Fruit fly (Drosophila melanogaster): Measurements from ENCODE around the gene TTLL4B.
A peak's percentile ranks its signal among the peaks of the same experiment; 100 is the strongest.

TTLL4B gene

DNA sequence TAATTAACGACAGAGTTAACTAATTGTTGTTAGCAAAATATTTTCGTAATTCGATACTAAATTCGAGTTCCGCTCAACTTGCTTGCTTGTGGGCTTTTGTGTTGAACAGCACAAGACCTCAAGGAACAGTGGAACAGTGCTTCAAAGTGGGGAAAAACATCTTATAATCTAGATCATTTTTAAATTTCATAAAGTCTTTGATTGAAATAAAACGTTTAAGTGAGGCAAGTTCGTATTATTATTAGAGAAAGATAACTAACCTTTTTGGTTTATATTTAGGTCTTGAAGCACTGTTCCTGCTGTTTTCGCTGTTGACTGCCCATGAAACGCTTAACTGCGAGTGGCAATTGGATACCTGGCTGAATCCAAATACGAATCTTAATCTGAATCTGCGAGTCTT is 18.3 kb upstream of the TTLL4B start:
- TF ChIP-seq CTCF (optimal IDR thresholded peaks at IDR 0.05) (no peak), CG8478 (optimal IDR thresholded peaks at IDR 0.05) (no peak)

DNA sequence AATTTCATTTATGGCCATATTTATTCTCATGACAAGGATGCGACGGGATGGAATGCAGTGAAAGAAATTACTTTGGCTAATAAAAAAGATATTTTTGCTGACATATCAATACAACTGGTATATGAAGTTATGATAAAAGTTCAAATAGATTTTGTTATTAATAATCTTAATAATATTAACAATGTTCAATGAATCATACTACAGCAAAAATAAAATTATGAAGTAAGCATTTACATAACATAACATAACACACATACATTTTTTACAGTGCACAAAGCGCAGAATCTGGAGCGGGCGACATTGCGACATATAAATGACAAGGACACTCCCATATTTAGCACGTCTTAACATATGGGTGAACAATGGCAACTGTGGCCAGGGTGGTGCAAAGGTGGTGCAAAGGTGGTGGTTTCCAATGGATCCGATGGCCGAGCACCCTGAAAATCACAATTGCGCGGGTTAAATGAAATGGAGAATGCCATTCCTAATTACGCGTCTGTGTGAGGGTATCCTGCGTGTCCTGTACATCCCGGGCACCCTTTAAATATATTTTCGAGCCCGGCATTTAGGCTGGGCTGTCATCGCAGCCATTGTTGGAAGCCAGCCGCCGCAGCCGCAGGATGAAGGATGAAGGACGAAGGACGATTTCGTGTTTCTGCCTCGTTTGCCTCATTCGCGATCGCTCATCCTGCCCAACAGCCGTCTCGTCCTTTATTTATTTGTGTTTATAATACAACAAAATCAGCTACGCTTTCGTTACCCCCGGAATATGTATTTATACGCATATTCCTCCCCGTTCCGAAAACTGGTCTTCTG is 17.4 kb upstream of the TTLL4B start:
- no peak for TF ChIP-seq CTCF (optimal IDR thresholded peaks at IDR 0.05)
- no peak for TF ChIP-seq CG8478 (optimal IDR thresholded peaks at IDR 0.05)

DNA sequence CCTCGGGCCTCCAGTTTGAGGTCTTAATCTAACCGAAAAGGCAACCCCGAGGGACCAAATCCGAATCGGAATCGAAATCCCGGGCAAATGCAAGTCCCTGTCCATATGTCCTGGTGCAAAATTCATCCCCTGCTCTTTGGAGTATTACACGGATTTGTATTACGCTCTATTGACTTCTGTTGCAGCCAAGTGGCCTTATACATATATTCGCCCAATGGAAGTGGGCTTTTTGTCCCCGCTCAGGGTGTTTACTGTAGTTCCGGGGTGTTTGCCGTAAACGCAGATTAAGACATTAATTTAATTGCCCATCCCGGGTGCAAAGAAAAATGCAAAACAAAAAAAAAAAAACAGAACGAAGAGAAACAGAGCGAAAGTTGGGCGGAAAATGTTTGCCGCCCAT is 15.9 kb upstream of the TTLL4B start:
- TF ChIP-seq CG8478 (optimal IDR thresholded peaks at IDR 0.05) (no peak), CTCF (optimal IDR thresholded peaks at IDR 0.05) (no peak)

DNA sequence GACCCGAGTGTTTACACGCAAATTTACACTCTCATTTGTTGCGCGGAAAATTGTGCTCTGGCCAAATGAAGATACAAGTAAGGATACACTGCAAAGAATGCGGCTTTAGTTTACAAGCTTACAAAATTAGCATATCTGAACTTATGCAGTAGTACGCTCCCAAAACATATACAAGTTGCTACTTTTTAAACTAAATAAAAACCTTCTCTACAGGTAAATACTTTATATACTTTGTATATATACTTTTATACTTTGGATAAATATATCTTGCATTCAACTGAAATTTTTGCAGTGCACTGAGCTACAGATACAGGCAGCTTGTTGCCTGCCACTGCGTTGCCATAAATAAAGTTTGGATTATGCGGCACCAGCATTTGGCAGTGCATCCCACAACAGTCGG is 14.6 kb upstream of the TTLL4B start:
- TF ChIP-seq CTCF (optimal IDR thresholded peaks at IDR 0.05): no peak
- no peak for TF ChIP-seq CG8478 (optimal IDR thresholded peaks at IDR 0.05)

DNA sequence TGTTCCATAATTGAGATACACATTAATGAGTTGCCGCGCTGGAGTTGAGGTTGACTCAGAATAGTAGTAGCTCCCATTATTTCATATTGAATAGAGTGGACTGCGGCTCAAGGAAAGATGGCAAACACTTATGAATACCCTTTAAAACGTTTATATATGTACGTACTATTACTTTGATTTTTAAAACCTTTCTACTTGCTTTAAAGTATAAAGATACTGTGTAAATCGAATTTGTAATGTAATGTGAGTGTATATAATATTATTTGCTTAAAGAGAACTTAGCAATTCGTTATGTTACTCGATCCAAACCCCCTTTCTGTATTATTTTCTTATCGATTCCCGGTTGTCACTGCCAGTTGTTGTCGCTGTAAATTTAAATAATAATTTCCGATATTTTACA is 11.2 kb upstream of the TTLL4B start:
- TF ChIP-seq CTCF (optimal IDR thresholded peaks at IDR 0.05) (no peak), CG8478 (optimal IDR thresholded peaks at IDR 0.05) (no peak)

DNA sequence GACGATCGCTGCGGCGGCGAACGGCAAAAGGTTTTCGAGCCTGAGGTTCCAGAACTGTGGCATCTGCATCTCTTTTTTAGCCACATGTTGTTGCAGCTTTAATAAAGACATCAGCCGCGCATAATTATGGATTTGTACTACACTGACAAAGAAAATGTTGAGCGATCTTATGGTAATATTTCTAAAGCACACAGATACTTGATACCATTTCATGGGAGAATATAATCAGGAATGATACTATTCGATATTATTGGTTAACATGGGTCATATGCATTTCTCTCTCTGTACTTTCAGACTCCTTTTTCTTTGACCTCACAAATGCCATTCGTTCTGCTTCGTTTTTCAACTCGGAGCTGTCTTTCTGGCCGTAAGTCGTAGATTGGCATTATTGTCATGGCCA is 10.3 kb upstream of the TTLL4B start:
- TF ChIP-seq CG8478 (optimal IDR thresholded peaks at IDR 0.05) (no peak), CTCF (optimal IDR thresholded peaks at IDR 0.05) (no peak)

DNA sequence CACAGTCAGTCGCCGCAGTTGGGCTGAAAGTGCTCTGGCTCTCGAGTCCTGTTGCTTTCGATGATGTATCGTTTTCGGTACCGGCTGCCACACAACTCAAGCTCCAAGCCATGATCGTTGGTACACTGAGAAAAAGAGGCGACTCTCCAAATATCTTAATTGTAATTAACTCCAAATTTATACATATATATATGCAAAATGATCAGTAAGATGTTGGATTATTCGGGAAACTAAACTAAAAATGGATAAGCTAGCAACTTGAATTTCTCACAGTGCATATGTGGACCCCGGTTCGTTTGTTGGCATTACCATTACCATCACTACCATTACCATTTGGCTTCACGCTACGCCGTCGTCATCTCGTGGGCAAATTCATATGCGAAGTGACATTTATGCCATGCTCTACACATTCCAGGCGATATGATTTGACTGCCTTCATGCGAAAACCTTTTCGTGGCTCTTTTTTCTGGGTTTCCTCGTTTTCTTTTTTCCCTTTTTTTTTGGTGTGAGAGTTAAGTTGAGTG is 8.9 kb upstream of the TTLL4B start:
- TF ChIP-seq CG8478 (optimal IDR thresholded peaks at IDR 0.05): no peak

DNA sequence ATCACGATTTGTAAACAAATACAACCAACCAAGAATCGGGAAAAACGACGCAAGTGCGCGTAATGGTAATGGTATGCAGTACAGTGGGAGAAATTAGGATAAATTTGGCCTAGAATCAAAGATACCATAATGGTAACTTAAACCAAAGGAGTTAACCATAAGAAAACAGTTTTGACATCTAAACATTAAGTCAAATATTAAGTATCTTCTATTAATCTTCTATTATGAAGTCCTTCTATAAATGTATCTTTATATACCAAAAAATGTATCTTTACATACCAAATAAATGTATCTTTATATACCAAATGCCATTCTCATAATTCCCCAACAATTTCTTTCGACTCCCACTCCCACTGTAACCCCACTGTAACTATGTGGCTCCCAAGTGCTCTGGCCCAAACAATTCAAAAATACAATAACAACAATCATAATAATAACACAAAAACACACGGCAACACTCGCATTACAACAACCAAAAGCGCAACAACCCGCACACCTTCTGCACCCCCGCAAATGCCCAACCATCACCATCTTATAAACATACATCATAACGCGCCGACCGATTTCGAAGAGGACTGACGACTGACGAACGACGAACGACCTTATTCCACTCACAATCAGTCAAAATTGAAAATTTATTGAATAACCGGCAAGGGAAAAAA is 6.8 kb upstream of the TTLL4B start:
- no peak for TF ChIP-seq CG8478 (optimal IDR thresholded peaks at IDR 0.05)
- no peak for TF ChIP-seq CTCF (optimal IDR thresholded peaks at IDR 0.05)

DNA sequence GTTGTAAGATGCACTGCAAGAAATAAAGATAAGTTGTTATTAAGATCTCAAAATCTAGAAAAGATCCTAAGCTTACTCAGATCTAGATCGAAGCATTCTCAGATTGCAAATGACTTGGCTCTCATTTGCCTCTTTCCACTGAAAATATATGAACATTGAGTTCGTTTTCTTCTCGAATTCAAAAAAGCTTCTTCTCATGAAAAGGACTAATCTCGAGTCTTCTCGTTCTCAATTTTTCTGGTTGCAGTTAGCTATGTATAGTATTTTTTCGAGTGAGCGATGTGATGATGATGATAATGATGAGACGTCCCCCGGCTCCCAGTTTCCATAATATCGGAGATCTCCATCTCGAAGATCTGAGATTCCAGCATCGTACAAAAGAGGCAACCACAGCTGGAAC is 6.1 kb upstream of the TTLL4B start:
- no peak for TF ChIP-seq CG8478 (optimal IDR thresholded peaks at IDR 0.05)
- no peak for TF ChIP-seq CTCF (optimal IDR thresholded peaks at IDR 0.05)

DNA sequence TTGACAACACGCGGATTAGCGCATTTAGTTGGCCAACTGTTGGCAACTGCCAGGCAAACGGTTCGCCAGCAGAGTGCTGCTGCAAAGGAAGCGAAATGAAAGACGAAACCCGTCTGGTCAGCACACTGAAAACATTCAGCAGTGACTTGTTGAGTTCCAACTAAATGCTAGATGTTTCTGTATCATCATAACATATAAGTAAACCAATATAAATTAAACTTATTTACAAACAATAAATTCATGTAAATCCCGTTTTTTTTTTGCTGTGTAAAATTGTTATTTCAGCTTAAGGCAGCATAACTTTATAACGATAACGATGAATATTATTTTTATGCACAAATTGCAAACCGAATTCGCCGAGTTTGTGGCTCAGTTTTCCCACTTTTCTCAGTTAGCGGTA is 4.3 kb upstream of the TTLL4B start:
- no peak for TF ChIP-seq CG8478 (optimal IDR thresholded peaks at IDR 0.05)
- TF ChIP-seq CTCF (optimal IDR thresholded peaks at IDR 0.05): no peak

DNA sequence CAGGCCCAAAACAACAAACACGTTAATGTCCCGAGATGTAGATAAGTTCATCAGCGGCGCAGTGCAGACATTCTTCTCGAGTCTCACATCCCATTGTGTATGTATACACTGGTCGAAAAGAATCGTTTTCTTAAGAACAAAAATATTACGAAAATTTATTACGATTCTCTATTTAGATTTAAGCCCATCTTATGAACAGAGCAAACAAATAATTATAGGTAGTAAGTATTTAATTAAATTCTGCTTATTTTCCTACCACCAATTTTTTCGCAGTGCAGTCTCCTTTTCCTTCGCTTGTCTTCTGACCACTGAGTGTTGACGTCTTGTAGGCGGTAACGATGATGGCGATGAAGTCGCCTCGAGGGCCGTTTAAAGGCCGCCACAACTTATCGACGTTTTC is 1.1 kb upstream of the TTLL4B start:
- no peak for TF ChIP-seq CG8478 (optimal IDR thresholded peaks at IDR 0.05)
- TF ChIP-seq CTCF (optimal IDR thresholded peaks at IDR 0.05): no peak

DNA sequence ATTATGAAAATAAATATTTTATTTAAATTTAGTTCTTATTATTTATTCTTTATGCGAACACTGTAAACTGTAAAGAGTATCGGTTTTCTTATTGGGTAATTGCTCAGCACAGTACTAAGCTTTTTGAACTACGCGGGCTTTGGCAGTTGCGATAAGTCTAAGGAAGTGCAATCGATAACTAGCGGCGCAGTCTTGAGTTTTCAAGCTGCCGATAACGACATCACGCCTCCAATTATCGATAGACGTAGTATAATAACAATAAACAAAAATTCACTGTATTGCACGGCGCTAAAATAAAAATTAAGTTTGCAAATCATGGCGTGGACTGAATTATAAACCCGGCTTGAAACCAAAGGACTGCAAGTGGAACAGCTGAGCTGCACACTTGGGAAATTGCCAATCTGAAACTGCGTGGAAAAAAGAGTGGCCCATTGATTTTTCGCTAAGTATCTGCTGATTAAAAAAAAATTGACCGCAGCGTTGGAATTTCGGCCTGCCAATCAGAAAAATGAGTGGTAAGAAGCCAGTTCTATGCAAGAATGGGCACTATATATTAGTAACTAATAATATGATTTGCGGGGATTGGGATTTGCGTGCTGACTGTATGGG is 5.1 kb downstream of the TTLL4B start, which contains the start of gene Cep97:
TSS of gene Cep97 (plus strand) at position 224 of the 609 bp plus-strand sequence.
- no peak for TF ChIP-seq CTCF (optimal IDR thresholded peaks at IDR 0.05)
- TF ChIP-seq CG8478 (optimal IDR thresholded peaks at IDR 0.05): no peak

DNA sequence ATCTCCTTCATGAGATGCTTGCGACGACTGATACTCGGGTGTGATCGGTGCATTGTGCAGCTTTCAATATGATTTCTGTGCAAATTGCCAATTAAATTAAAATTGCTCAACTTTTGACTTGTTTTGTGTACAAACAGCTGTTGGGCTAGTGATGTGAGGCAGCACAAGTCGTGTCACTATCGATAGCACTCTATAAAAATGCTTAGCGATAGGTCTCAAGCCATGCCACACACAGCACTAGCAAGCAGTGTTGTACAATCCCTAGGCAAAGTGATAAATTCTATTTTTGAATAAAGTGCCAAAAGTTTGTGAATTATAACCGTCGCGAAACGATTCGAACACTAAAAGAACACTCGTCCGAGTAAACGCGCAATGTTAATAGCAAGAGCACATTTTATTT is 9.8 kb downstream of the TTLL4B start, which contains the start of gene CG31957:
TSS of gene CG31957 (minus strand) at position 176 of the 400 bp plus-strand sequence.
- TF ChIP-seq CTCF (optimal IDR thresholded peaks at IDR 0.05): peak; percentile 35 to 45
- TF ChIP-seq CG8478 (optimal IDR thresholded peaks at IDR 0.05): no peak

DNA sequence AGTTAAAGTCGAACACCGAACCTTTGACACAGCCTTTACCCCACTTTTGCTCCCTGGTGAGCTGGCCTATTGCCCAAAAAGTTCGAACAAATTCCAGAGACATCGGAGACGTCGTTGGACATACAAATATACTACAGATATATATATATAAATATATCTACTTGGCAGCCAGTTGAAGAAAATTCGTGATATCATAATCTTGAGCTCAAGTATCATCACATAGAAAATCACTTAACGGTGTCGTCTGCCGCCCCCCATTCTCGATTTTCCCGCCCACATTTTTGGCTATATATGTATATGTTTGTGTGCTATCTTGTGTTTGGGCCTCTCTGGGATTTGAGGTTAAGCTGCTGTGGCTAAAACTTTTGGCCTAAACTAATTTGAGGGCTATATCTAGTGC is 14.5 kb downstream of the TTLL4B start:
- TF ChIP-seq CTCF (optimal IDR thresholded peaks at IDR 0.05) (no peak), CG8478 (optimal IDR thresholded peaks at IDR 0.05) (no peak)

DNA sequence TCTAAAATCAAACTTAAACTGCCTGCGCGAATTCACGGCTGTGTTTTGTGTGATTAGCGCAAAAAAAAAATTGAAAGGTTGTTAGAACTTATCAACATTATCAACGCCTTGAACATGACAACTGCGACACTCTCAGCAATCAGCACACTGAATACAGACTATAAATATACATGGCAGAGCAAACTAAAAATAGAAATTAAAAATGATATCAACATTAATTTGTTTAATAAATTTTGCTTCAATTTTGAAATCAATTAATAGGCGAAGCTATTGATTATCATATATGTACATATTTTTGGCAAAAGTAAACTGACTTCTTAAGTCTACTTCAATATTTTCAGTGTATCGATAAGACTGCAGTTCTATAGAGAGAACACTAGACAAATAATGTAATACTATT is 17.6 kb downstream of the TTLL4B start:
- no peak for TF ChIP-seq CTCF (optimal IDR thresholded peaks at IDR 0.05)
- TF ChIP-seq CG8478 (optimal IDR thresholded peaks at IDR 0.05): no peak

DNA sequence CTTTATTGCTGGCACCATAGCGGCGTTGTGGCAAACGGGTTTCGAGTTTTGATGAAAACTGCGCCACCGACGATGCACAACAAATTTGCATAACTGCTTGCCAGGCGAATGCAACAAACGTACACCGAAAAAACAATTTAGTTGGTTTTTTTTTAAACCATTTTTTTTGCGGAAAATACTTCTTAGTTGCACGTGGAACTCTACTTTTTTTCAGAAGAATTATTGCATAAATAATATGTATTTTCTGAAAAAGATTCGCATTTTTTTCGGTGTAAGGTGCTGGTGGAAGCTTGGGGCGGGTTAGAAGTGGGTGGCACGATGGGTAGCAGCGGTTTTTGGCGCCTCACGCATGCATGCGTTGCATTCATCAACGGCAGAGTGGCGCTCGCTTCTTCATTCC is 18.7 kb downstream of the TTLL4B start:
- TF ChIP-seq CG8478 (optimal IDR thresholded peaks at IDR 0.05): no peak
- no peak for TF ChIP-seq CTCF (optimal IDR thresholded peaks at IDR 0.05)

Data from S2 (cell line).